Worm (Caenorhabditis elegans) whole organism, L2 larva: ENCODE data around the gene Y41G9A.6.

Source experiments
- Y55F3AM.14 ChIP-seq: fragments of 200-800 bp; sonication (Bioruptor generic); optimal IDR thresholded peaks from 2 replicates; lab custom pipeline; 2018; ENCODE audit warnings: mild to moderate bottlenecking, missing genetic modification characterization, missing compliant biosample characterization
- ZK546.5 ChIP-seq: sonication (generic microtip); optimal IDR thresholded peaks from 2 replicates; lab custom pipeline; 2017; ENCODE audit warnings: missing biosample characterization, missing genetic modification characterization
- aly-2 ChIP-seq: fragments of 150-350 bp; optimal IDR thresholded peaks from 2 replicates; lab custom pipeline; 2014; ENCODE audit warnings: missing biosample characterization, missing genetic modification characterization
- ceh-16 ChIP-seq: fragments of 150-350 bp; optimal IDR thresholded peaks from 2 replicates; lab custom pipeline; 2014; ENCODE audit warnings: missing biosample characterization, missing genetic modification characterization
- crh-2 ChIP-seq: sonication (generic microtip); optimal IDR thresholded peaks from 2 replicates; lab custom pipeline; 2017; ENCODE audit warnings: missing biosample characterization, missing genetic modification characterization
- elt-3 ChIP-seq: sonication (generic microtip); optimal IDR thresholded peaks from 2 replicates; lab custom pipeline; 2017; ENCODE audit warnings: missing biosample characterization, missing genetic modification characterization
- fos-1 ChIP-seq: fragments of 150-350 bp; optimal IDR thresholded peaks from 2 replicates; lab custom pipeline; 2014; ENCODE audit warnings: missing biosample characterization, missing genetic modification characterization
- gmeb-1 ChIP-seq: fragments of 150-350 bp; optimal IDR thresholded peaks from 2 replicates; lab custom pipeline; 2014; ENCODE audit warnings: missing biosample characterization, missing genetic modification characterization
- lin-11 ChIP-seq: fragments of 150-350 bp; sonication (generic microtip); optimal IDR thresholded peaks from 2 replicates; lab custom pipeline; 2014; ENCODE audit warnings: missing biosample characterization, missing genetic modification characterization, inconsistent platforms, mixed read lengths
- lin-13 ChIP-seq: fragments of 150-350 bp; optimal IDR thresholded peaks from 2 replicates; lab custom pipeline; 2014; ENCODE audit warnings: missing biosample characterization, missing genetic modification reagents, missing genetic modification characterization
- lin-39 ChIP-seq: fragments of 150-350 bp; optimal IDR thresholded peaks from 2 replicates; lab custom pipeline; 2014; ENCODE audit warnings: missing biosample characterization, missing genetic modification reagents, missing genetic modification characterization
- lsy-2 ChIP-seq, 2 experiments: fragments of 150-350 bp in 1 of 2; sonication (generic microtip) in 1 of 2; optimal IDR thresholded peaks; 2 replicates each; lab custom pipeline; 2014 to 2017; ENCODE audit warnings: missing biosample characterization in 2 of 2, missing genetic modification characterization in 2 of 2
- mbf-1 ChIP-seq: sonication (generic microtip); optimal IDR thresholded peaks from 2 replicates; lab custom pipeline; 2017; ENCODE audit warnings: missing biosample characterization, missing genetic modification characterization
- mdl-1 ChIP-seq, 2 experiments: fragments of 150-350 bp in 1 of 2; sonication (generic microtip) in 1 of 2; optimal IDR thresholded peaks; 2 replicates each; lab custom pipeline; 2017; ENCODE audit warnings: missing biosample characterization in 2 of 2, missing genetic modification characterization in 2 of 2
- nhr-10 ChIP-seq: sonication (generic microtip); optimal IDR thresholded peaks from 2 replicates; lab custom pipeline; 2017; ENCODE audit warnings: missing biosample characterization, missing genetic modification characterization
- nhr-11 ChIP-seq: fragments of 150-350 bp; optimal IDR thresholded peaks from 2 replicates; lab custom pipeline; 2014; ENCODE audit warnings: missing biosample characterization, missing genetic modification characterization
- nhr-12 ChIP-seq: fragments of 150-350 bp; optimal IDR thresholded peaks from 2 replicates; lab custom pipeline; 2014; ENCODE audit warnings: missing biosample characterization, missing genetic modification characterization
- nhr-129 ChIP-seq: fragments of 150-350 bp; optimal IDR thresholded peaks from 2 replicates; lab custom pipeline; 2014; ENCODE audit warnings: missing biosample characterization, missing genetic modification characterization
- nhr-21 ChIP-seq: fragments of 150-350 bp; optimal IDR thresholded peaks from 2 replicates; lab custom pipeline; 2014; ENCODE audit warnings: missing biosample characterization, missing genetic modification characterization
- nhr-237 ChIP-seq: fragments of 150-350 bp; optimal IDR thresholded peaks from 2 replicates; lab custom pipeline; 2014; ENCODE audit warnings: missing biosample characterization, missing genetic modification characterization
- nhr-25 ChIP-seq: fragments of 150-350 bp; sonication (generic microtip); optimal IDR thresholded peaks from 3 replicates; lab custom pipeline; 2014; ENCODE audit warnings: missing biosample characterization, missing genetic modification characterization
- nhr-77 ChIP-seq: fragments of 150-350 bp; optimal IDR thresholded peaks from 2 replicates; lab custom pipeline; 2014; ENCODE audit warnings: missing biosample characterization, missing genetic modification characterization
- peb-1 ChIP-seq: fragments of 150-350 bp; optimal IDR thresholded peaks from 2 replicates; lab custom pipeline; 2014; ENCODE audit warnings: missing biosample characterization, missing genetic modification characterization
- sem-4 ChIP-seq: fragments of 150-350 bp; optimal IDR thresholded peaks from 2 replicates; lab custom pipeline; 2014; ENCODE audit warnings: missing biosample characterization, missing genetic modification reagents, missing genetic modification characterization
- skn-1 ChIP-seq: sonication (generic microtip); optimal IDR thresholded peaks from 2 replicates; lab custom pipeline; 2017; ENCODE audit warnings: missing biosample characterization, missing genetic modification characterization
- sma-3 ChIP-seq: sonication (generic microtip); optimal IDR thresholded peaks from 2 replicates; lab custom pipeline; 2016; ENCODE audit warnings: missing genetic modification reagents, missing genetic modification characterization, missing compliant biosample characterization
- sma-9 ChIP-seq, 2 experiments: fragments of 150-350 bp in 1 of 2; sonication (generic microtip) in 1 of 2; optimal IDR thresholded peaks; 2 replicates each; lab custom pipeline; 2014 to 2016; ENCODE audit warnings: missing genetic modification characterization in 2 of 2, mild to moderate bottlenecking in 1 of 2, missing biosample characterization in 1 of 2, missing compliant biosample characterization in 1 of 2, missing genetic modification reagents in 1 of 2, moderate library complexity in 1 of 2
- unc-39 ChIP-seq: fragments of 150-350 bp; optimal IDR thresholded peaks from 2 replicates; lab custom pipeline; 2014; ENCODE audit warnings: missing biosample characterization, missing genetic modification characterization
- unc-55 ChIP-seq: fragments of 150-350 bp; sonication (generic microtip); optimal IDR thresholded peaks from 3 replicates; lab custom pipeline; 2014; ENCODE audit warnings: missing biosample characterization, missing genetic modification reagents, missing genetic modification characterization
- unc-62 ChIP-seq: fragments of 150-350 bp; optimal IDR thresholded peaks from 2 replicates; lab custom pipeline; 2014; ENCODE audit warnings: missing biosample characterization, missing genetic modification reagents, missing genetic modification characterization
- zag-1 ChIP-seq: fragments of 150-350 bp; optimal IDR thresholded peaks from 2 replicates; lab custom pipeline; 2014; ENCODE audit warnings: missing biosample characterization, missing genetic modification characterization
- ztf-1 ChIP-seq: fragments of 200-800 bp; sonication (Bioruptor generic); conservative IDR thresholded peaks from 2 replicates; pipeline ENCODE4 v1.3.6; 2022; ENCODE audit warnings: missing genetic modification characterization, missing compliant biosample characterization

The Y41G9A.6 gene

ce11 chrX:2996976-2997399 is 6.6 kb downstream of the Y41G9A.6 start (continued):
- TF ChIP-seq mbf-1 (tag; lab: Kevin White, UChicago): peak; percentile 84
- TF ChIP-seq unc-55 (GFP tag; lab: Kevin White, UChicago): peak; percentile 100
- TF ChIP-seq elt-3 (tag; lab: Kevin White, UChicago): peak; percentile 55
- TF ChIP-seq lin-39 (tag; lab: Kevin White, UChicago): peak; percentile 96
- peak; percentile 98 for TF ChIP-seq nhr-77 (tag; lab: Kevin White, UChicago)
- peak; percentile 98 for TF ChIP-seq nhr-10 (tag; lab: Kevin White, UChicago)
- TF ChIP-seq unc-39 (tag; lab: Kevin White, UChicago): peak; percentile 91
- peak; percentile 98 for TF ChIP-seq sma-3 (GFP tag; lab: Kevin White, UChicago)
- peak; percentile 95 for TF ChIP-seq Y55F3AM.14 (GFP tag; lab: Kevin White, UChicago)
- TF ChIP-seq sem-4 (tag; lab: Kevin White, UChicago): peak; percentile 98
- TF ChIP-seq ztf-1 (GFP tag; lab: Robert Waterston, UW): no peak

- TF ChIP-seq skn-1 (tag; lab: Kevin White, UChicago) (no peak), nhr-12 (tag; lab: Kevin White, UChicago) (no peak), zag-1 (tag; lab: Kevin White, UChicago) (no peak), nhr-11 (tag; lab: Kevin White, UChicago) (no peak), gmeb-1 (tag; lab: Kevin White, UChicago) (no peak), sma-9 (GFP tag; optimal IDR thresholded peaks at IDR 0.05; lab: Kevin White, UChicago) (no peak), sma-9 (tag; optimal IDR thresholded peaks at IDR 0.05; lab: Kevin White, UChicago) (no peak), nhr-25 (no peak), nhr-237 (tag; lab: Kevin White, UChicago) (no peak), lin-13 (GFP tag; lab: Kevin White, UChicago) (no peak), lin-11 (tag; lab: Kevin White, UChicago) (no peak), crh-2 (tag; lab: Kevin White, UChicago) (no peak), nhr-129 (tag; lab: Kevin White, UChicago) (no peak), ztf-1 (GFP tag; lab: Robert Waterston, UW) (no peak), ZK546.5 (tag; lab: Kevin White, UChicago) (no peak), peb-1 (tag; lab: Kevin White, UChicago) (no peak), ceh-16 (no peak)
Measured at ce11 chrX:2996318-2996717, 7.3 kb downstream of the Y41G9A.6 start.

DNA sequence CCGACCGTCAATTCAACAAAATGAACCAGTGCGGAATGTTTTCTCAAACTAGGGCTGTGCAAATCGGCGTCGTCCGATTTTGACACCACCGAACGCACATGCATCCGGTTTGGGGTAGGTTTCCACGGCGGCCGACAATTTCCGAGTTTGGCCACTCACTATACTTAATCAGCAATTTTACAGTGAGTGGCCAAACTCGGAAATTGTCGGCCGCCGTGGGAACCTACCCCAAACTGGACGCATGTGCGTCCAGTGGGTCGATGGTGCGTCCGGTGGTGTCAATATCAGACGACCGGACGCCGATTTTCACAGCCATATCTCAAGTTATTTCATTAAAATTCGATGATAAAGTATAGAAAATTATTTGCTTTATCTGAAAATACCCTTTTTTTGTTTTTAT is 13.5 kb downstream of the Y41G9A.6 start:
- TF ChIP-seq fos-1 (no peak), nhr-21 (tag; lab: Kevin White, UChicago) (no peak), ZK546.5 (tag; lab: Kevin White, UChicago) (no peak), mdl-1 (tag; optimal IDR thresholded peaks at IDR 0.05; lab: Kevin White, UChicago) (no peak), aly-2 (tag; lab: Kevin White, UChicago) (no peak), lin-39 (tag; lab: Kevin White, UChicago) (no peak), lin-11 (tag; lab: Kevin White, UChicago) (no peak), elt-3 (tag; lab: Kevin White, UChicago) (no peak), zag-1 (tag; lab: Kevin White, UChicago) (no peak), ceh-16 (no peak)

DNA sequence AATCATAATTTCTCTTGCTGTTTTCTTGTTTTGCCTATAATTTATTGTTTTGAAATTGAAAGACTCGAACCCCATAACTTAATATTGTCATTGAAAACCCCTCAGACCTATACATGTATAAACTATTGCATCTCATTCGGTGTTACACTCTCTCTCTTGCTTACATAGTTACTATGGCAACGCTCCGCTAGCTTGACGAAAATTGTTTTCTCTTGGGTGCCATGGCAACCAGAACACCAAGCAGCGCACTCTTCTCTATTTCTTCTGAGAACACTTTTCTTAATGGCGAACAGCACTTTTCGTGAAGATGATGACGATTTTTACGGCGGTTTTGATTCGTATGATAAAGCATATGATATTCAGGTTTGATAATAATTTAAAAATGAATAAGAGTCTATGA is 19.6 kb downstream of the Y41G9A.6 start, which contains the start of gene osm-5:
Gene osm-5 (plus strand): TSS at position 268 of the 400 bp plus-strand sequence.
- no peak for TF ChIP-seq lsy-2 (tag; optimal IDR thresholded peaks at IDR 0.05; lab: Kevin White, UChicago)
- no peak for TF ChIP-seq ceh-16
- TF ChIP-seq aly-2 (tag; lab: Kevin White, UChicago): no peak
- TF ChIP-seq nhr-25: no peak
- TF ChIP-seq lin-13 (GFP tag; lab: Kevin White, UChicago): no peak
- TF ChIP-seq unc-62 (GFP tag; lab: Kevin White, UChicago): no peak

- TF ChIP-seq nhr-12 (tag; lab: Kevin White, UChicago) (no peak), crh-2 (tag; lab: Kevin White, UChicago) (no peak)
Measured at ce11 chrX:2981715-2982114, 21.9 kb downstream of the Y41G9A.6 start, which contains the start of gene nspg-5. TSS of gene nspg-5 (plus strand) at chrX:2982015.
